Fruit fly (Drosophila melanogaster): ENCODE measurements around the gene mus302.

- TF ChIP-seq cic (GFP tag; optimal IDR thresholded peaks at IDR 0.05) (no peak), CG14711 (tag; optimal IDR thresholded peaks at IDR 0.05) (no peak), cnc (optimal IDR thresholded peaks at IDR 0.05) (no peak), Crg-1 (GFP tag; optimal IDR thresholded peaks at IDR 0.05) (no peak), toe (GFP tag; optimal IDR thresholded peaks at IDR 0.05) (no peak), CG1620 (GFP tag; optimal IDR thresholded peaks at IDR 0.05) (no peak), bab1 (GFP tag; optimal IDR thresholded peaks at IDR 0.05) (no peak), Clk (GFP tag; optimal IDR thresholded peaks at IDR 0.05) (no peak), CG33017 (tag; optimal IDR thresholded peaks at IDR 0.05) (no peak), CG11617 (GFP tag; optimal IDR thresholded peaks at IDR 0.05) (no peak)
Measured at dm6 chr3L:16768001-16768652, 11.4 kb downstream of the mus302 start.

Data from whole organism, adult.